Worm (Caenorhabditis elegans) whole organism, L1 larva: ENCODE results near the gene srh-11.

ENCODE experiments used
- elt-3 ChIP-seq, 6 experiments: fragments of 150-350 bp in 1 of 6; sonication (generic microtip); optimal IDR thresholded peaks; 2 replicates each; lab custom pipeline; 2017 to 2018; ENCODE audit warnings: missing biosample characterization in 6 of 6, missing genetic modification characterization in 6 of 6, inconsistent platforms in 1 of 6
- nhr-11 ChIP-seq: fragments of 150-350 bp; optimal IDR thresholded peaks from 2 replicates; lab custom pipeline; 2014; ENCODE audit warnings: missing biosample characterization, missing genetic modification characterization
- skn-1 ChIP-seq: fragments of 150-350 bp; optimal IDR thresholded peaks from 2 replicates; lab custom pipeline; 2014; ENCODE audit warnings: missing biosample characterization, missing genetic modification characterization
- snpc-4 ChIP-seq: fragments of 150-350 bp; optimal IDR thresholded peaks from 2 replicates; lab custom pipeline; 2014; ENCODE audit warnings: missing biosample characterization, missing genetic modification characterization

ce11 chrX:8346248-8346647, 27.4 kb upstream of the srh-11 start, which contains the start of gene drd-5:
- no peak for TF ChIP-seq skn-1 (tag; lab: Kevin White, UChicago)
- TF ChIP-seq elt-3 (tag; optimal IDR thresholded peaks at IDR 0.05; lab: Kevin White, UChicago): no peak
- no peak for TF ChIP-seq snpc-4 (tag; lab: Kevin White, UChicago)
- no peak for TF ChIP-seq nhr-11 (tag; lab: Kevin White, UChicago)
